Worm (Caenorhabditis elegans): ENCODE results near the gene nhr-221.

ce11 chrV:3530403-3530802 lies 4.8 kb downstream of the nhr-221 start, which contains the start of gene srbc-66:
- no peak for TF ChIP-seq ztf-4 (tag; optimal IDR thresholded peaks at IDR 0.05)
- TF ChIP-seq snpc-4 (tag; optimal IDR thresholded peaks at IDR 0.05) = no peak
- no peak for TF ChIP-seq pqm-1 (tag; optimal IDR thresholded peaks at IDR 0.05)
- no peak for TF ChIP-seq zag-1 (tag; optimal IDR thresholded peaks at IDR 0.05)
- TF ChIP-seq unc-62 (GFP tag; optimal IDR thresholded peaks at IDR 0.05) = no peak
- TF ChIP-seq hmg-11 (tag; optimal IDR thresholded peaks at IDR 0.05) = no peak
- TF ChIP-seq fos-1 (tag; optimal IDR thresholded peaks at IDR 0.05) = no peak
- no peak for TF ChIP-seq nfya-1 (tag; optimal IDR thresholded peaks at IDR 0.05; ENCODE audit: insufficient read depth)
- TF ChIP-seq aly-2 (tag; optimal IDR thresholded peaks at IDR 0.05) = no peak
- no peak for TF ChIP-seq ceh-28 (tag; optimal IDR thresholded peaks at IDR 0.05)
- no peak for TF ChIP-seq nhr-25 (tag; optimal IDR thresholded peaks at IDR 0.05)
- no peak for TF ChIP-seq tbx-2 (tag; optimal IDR thresholded peaks at IDR 0.05)
- TF ChIP-seq nhr-11 (tag; optimal IDR thresholded peaks at IDR 0.05) = no peak

Data from whole organism, L3 larva.